Worm (Caenorhabditis elegans) whole organism, L4 larva: Measurements from ENCODE around the gene uncp-18.

Source experiments
- F10B5.3 ChIP-seq: sonication (generic microtip); optimal IDR thresholded peaks from 2 replicates; lab custom pipeline; 2016; ENCODE audit warnings: mild to moderate bottlenecking, missing genetic modification characterization, missing compliant biosample characterization
- F37D6.2 ChIP-seq: sonication (generic microtip); optimal IDR thresholded peaks from 2 replicates; lab custom pipeline; 2016; ENCODE audit warnings: mild to moderate bottlenecking, missing genetic modification characterization, missing compliant biosample characterization
- F44E2.7 ChIP-seq: fragments of 200-800 bp; sonication (Bioruptor generic); IDR thresholded peaks from 2 replicates; pipeline ENCODE4 v2.1.2; 2022; ENCODE audit warnings: missing genetic modification characterization, missing compliant biosample characterization
- R02D3.7 ChIP-seq: fragments of 150-350 bp; sonication (generic microtip); optimal IDR thresholded peaks from 3 replicates; lab custom pipeline; 2014; ENCODE audit warnings: missing biosample characterization, missing genetic modification characterization
- T26A8.4 ChIP-seq: fragments of 200-800 bp; sonication (Bioruptor generic); IDR thresholded peaks from 2 replicates; pipeline ENCODE4 v1.3.6; 2022; ENCODE audit warnings: missing genetic modification characterization, missing compliant biosample characterization
- Y5F2A.4 ChIP-seq: fragments of 200-800 bp; sonication (Bioruptor generic); optimal IDR thresholded peaks from 2 replicates; lab custom pipeline; 2018; ENCODE audit warnings: mild to moderate bottlenecking, missing genetic modification characterization, missing compliant biosample characterization
- ZK546.5 ChIP-seq, 2 experiments: sonication (generic microtip); optimal IDR thresholded peaks; 2 replicates each; lab custom pipeline; 2017; ENCODE audit warnings: missing biosample characterization in 2 of 2, missing genetic modification characterization in 2 of 2
- aha-1 ChIP-seq: fragments of 150-350 bp; peaks from one replicate; lab custom pipeline; 2014; ENCODE audit warnings: missing biosample characterization, missing genetic modification characterization
- aly-2 ChIP-seq: sonication (generic microtip); optimal IDR thresholded peaks from 2 replicates; lab custom pipeline; 2018; ENCODE audit warnings: missing biosample characterization, missing genetic modification characterization
- ceh-20 ChIP-seq: fragments of 200-800 bp; sonication (Bioruptor generic); IDR thresholded peaks from 2 replicates; pipeline ENCODE4 v1.3.6; 2022; ENCODE audit warnings: missing genetic modification reagents, missing genetic modification characterization, missing compliant biosample characterization
- ceh-28 ChIP-seq: fragments of 150-350 bp; optimal IDR thresholded peaks from 2 replicates; lab custom pipeline; 2014; ENCODE audit warnings: missing biosample characterization, missing genetic modification reagents, missing genetic modification characterization
- ceh-44 ChIP-seq: fragments of 200-800 bp; sonication (Bioruptor generic); IDR thresholded peaks from 2 replicates; pipeline ENCODE4 v1.3.6; 2022; ENCODE audit warnings: missing genetic modification reagents, missing genetic modification characterization, missing compliant biosample characterization
- ces-1 ChIP-seq: fragments of 150-350 bp; sonication (generic microtip); optimal IDR thresholded peaks from 4 replicates; lab custom pipeline; 2014; ENCODE audit warnings: missing biosample characterization, missing genetic modification reagents, missing genetic modification characterization
- cey-2 ChIP-seq: sonication (generic microtip); optimal IDR thresholded peaks from 3 replicates; lab custom pipeline; 2017; ENCODE audit warnings: missing genetic modification characterization, mild to moderate bottlenecking, missing compliant biosample characterization, antibody characterized with exemption, borderline replicate concordance; ENCODE audit not compliant: insufficient read depth
- ctbp-1 ChIP-seq: fragments of 200-800 bp; sonication (Bioruptor generic); IDR thresholded peaks from 2 replicates; pipeline ENCODE4 v1.3.6; 2022; ENCODE audit warnings: missing genetic modification reagents, missing genetic modification characterization, missing compliant biosample characterization
- daf-16 ChIP-seq, 3 experiments: sonication (generic microtip); optimal IDR thresholded peaks; 2 replicates each; lab custom pipeline; 2016 to 2017; ENCODE audit warnings: missing genetic modification characterization in 3 of 3, missing genetic modification reagents in 3 of 3, mild to moderate bottlenecking in 2 of 3, missing compliant biosample characterization in 2 of 3, missing biosample characterization in 1 of 3, moderate library complexity in 1 of 3
- dmd-6 ChIP-seq: fragments of 200-800 bp; sonication (Bioruptor generic); IDR thresholded peaks from 2 replicates; pipeline ENCODE4 v1.3.6; 2022; ENCODE audit warnings: missing genetic modification reagents, missing genetic modification characterization, missing compliant biosample characterization
- dmd-8 ChIP-seq: fragments of 200-800 bp; sonication (Bioruptor generic); IDR thresholded peaks from 2 replicates; pipeline ENCODE4 v1.3.6; 2022; ENCODE audit warnings: missing genetic modification characterization, missing compliant biosample characterization
- dpl-1 ChIP-seq: fragments of 150-350 bp; optimal IDR thresholded peaks from 2 replicates; lab custom pipeline; 2014; ENCODE audit warnings: missing biosample characterization, missing genetic modification reagents, missing genetic modification characterization
- egl-27 ChIP-seq: sonication (generic microtip); optimal IDR thresholded peaks from 3 replicates; lab custom pipeline; 2017; ENCODE audit warnings: missing biosample characterization, missing genetic modification reagents, missing genetic modification characterization
- egl-43 ChIP-seq: fragments of 200-800 bp; sonication (Bioruptor generic); IDR thresholded peaks from 2 replicates; pipeline ENCODE4 v1.3.6; 2022; ENCODE audit warnings: missing genetic modification reagents, missing genetic modification characterization, missing compliant biosample characterization
- fos-1 ChIP-seq: fragments of 150-350 bp; optimal IDR thresholded peaks from 2 replicates; lab custom pipeline; 2014; ENCODE audit warnings: missing biosample characterization, missing genetic modification characterization
- hlh-11 ChIP-seq: fragments of 200-800 bp; sonication (Bioruptor generic); optimal IDR thresholded peaks from 2 replicates; lab custom pipeline; 2018; ENCODE audit warnings: mild to moderate bottlenecking, missing genetic modification characterization, missing compliant biosample characterization
- hmg-1.1 ChIP-seq: fragments of 200-800 bp; sonication (Bioruptor generic); IDR thresholded peaks from 2 replicates; pipeline ENCODE4 v1.3.6; 2022; ENCODE audit warnings: missing genetic modification reagents, missing genetic modification characterization, missing compliant biosample characterization
- lin-13 ChIP-seq: fragments of 150-350 bp; optimal IDR thresholded peaks from 2 replicates; lab custom pipeline; 2014; ENCODE audit warnings: missing biosample characterization, missing genetic modification reagents, missing genetic modification characterization
- lsy-2 ChIP-seq, 2 experiments: fragments of 150-350 bp in 1 of 2; sonication (generic microtip) in 1 of 2; optimal IDR thresholded peaks; 2 replicates each; lab custom pipeline; 2014 to 2017; ENCODE audit warnings: missing biosample characterization in 2 of 2, missing genetic modification characterization in 2 of 2
- madf-5 ChIP-seq, 2 experiments: fragments of 200-800 bp; sonication (Bioruptor generic); IDR thresholded peaks; 2 replicates each; pipeline ENCODE4 v1.3.6; 2022; ENCODE audit warnings: missing compliant biosample characterization in 2 of 2, missing genetic modification characterization in 2 of 2
- mep-1 ChIP-seq: fragments of 150-350 bp; sonication (generic microtip); optimal IDR thresholded peaks from 3 replicates; lab custom pipeline; 2014; ENCODE audit warnings: missing biosample characterization, missing genetic modification characterization
- mes-2 ChIP-seq: sonication (generic microtip); optimal IDR thresholded peaks from 2 replicates; lab custom pipeline; 2016; ENCODE audit warnings: missing genotype, mild to moderate bottlenecking, missing genetic modification characterization, missing compliant biosample characterization; ENCODE audit not compliant: poor library complexity, severe bottlenecking
- mxl-3 ChIP-seq: fragments of 200-800 bp; sonication (Bioruptor generic); optimal IDR thresholded peaks from 2 replicates; lab custom pipeline; 2018; ENCODE audit warnings: mild to moderate bottlenecking, missing genetic modification characterization, missing compliant biosample characterization
- nhr-102 ChIP-seq: sonication (generic microtip); optimal IDR thresholded peaks from 2 replicates; lab custom pipeline; 2016; ENCODE audit warnings: mild to moderate bottlenecking, missing genetic modification characterization, moderate library complexity, missing compliant biosample characterization
- nhr-11 ChIP-seq: fragments of 150-350 bp; optimal IDR thresholded peaks from 2 replicates; lab custom pipeline; 2014; ENCODE audit warnings: missing biosample characterization, missing genetic modification characterization
- nhr-111 ChIP-seq: fragments of 200-800 bp; sonication (Bioruptor generic); optimal IDR thresholded peaks from 2 replicates; lab custom pipeline; 2018; ENCODE audit warnings: mild to moderate bottlenecking, missing genetic modification characterization, missing compliant biosample characterization
- nhr-237 ChIP-seq: sonication (generic microtip); optimal IDR thresholded peaks from 2 replicates; lab custom pipeline; 2017; ENCODE audit warnings: missing biosample characterization, missing genetic modification characterization
- nhr-25 ChIP-seq: sonication (generic microtip); optimal IDR thresholded peaks from 2 replicates; lab custom pipeline; 2017; ENCODE audit warnings: missing genetic modification characterization, mild to moderate bottlenecking, missing compliant biosample characterization, antibody characterized with exemption, moderate library complexity, borderline replicate concordance; ENCODE audit not compliant: insufficient read depth
- nhr-28 ChIP-seq: fragments of 150-350 bp; optimal IDR thresholded peaks from 2 replicates; lab custom pipeline; 2014; ENCODE audit warnings: missing biosample characterization, missing genetic modification characterization
- nhr-6 ChIP-seq: fragments of 150-350 bp; optimal IDR thresholded peaks from 2 replicates; lab custom pipeline; 2014; ENCODE audit warnings: missing biosample characterization, missing genetic modification characterization
- pqm-1 ChIP-seq: sonication (generic microtip); optimal IDR thresholded peaks from 2 replicates; lab custom pipeline; 2017; ENCODE audit warnings: missing biosample characterization, missing genetic modification characterization
- rbr-2 ChIP-seq: sonication (generic microtip); optimal IDR thresholded peaks from 2 replicates; lab custom pipeline; 2016; ENCODE audit warnings: missing genotype, missing genetic modification characterization, missing compliant biosample characterization
- saeg-2 ChIP-seq: fragments of 200-800 bp; sonication (Bioruptor generic); IDR thresholded peaks from 2 replicates; pipeline ENCODE4 v1.3.6; 2022; ENCODE audit warnings: missing genetic modification reagents, missing genetic modification characterization, missing compliant biosample characterization
- snpc-1.2 ChIP-seq: fragments of 200-800 bp; sonication (Bioruptor generic); IDR thresholded peaks from 2 replicates; pipeline ENCODE4 v1.3.6; 2022; ENCODE audit warnings: missing genetic modification reagents, missing genetic modification characterization, missing compliant biosample characterization
- snpc-4 ChIP-seq: fragments of 150-350 bp; optimal IDR thresholded peaks from 2 replicates; lab custom pipeline; 2014; ENCODE audit warnings: missing biosample characterization, missing genetic modification characterization
- unc-39 ChIP-seq: sonication (generic microtip); optimal IDR thresholded peaks from 2 replicates; lab custom pipeline; 2017; ENCODE audit warnings: missing biosample characterization, missing genetic modification characterization
- unc-62 ChIP-seq, 3 experiments: fragments of 150-350 bp in 1 of 3; sonication (generic microtip); optimal IDR thresholded peaks in 2 of 3; peaks in 1 of 3; 1 replicate in 1 of 3; 2 replicates in 2 of 3; lab custom pipeline; 2014 to 2017; ENCODE audit warnings: missing biosample characterization in 3 of 3, missing genetic modification characterization in 3 of 3, missing genetic modification reagents in 3 of 3, missing genotype in 1 of 3
- vab-7 ChIP-seq: fragments of 200-800 bp; sonication (Bioruptor generic); IDR thresholded peaks from 2 replicates; pipeline ENCODE4 v1.3.6; 2022; ENCODE audit warnings: missing genetic modification reagents, missing genetic modification characterization, missing compliant biosample characterization
- zfp-2 ChIP-seq: sonication (generic microtip); optimal IDR thresholded peaks from 2 replicates; lab custom pipeline; 2016; ENCODE audit warnings: mild to moderate bottlenecking, missing genetic modification characterization, missing compliant biosample characterization
- ztf-11 ChIP-seq: fragments of 150-350 bp; optimal IDR thresholded peaks from 2 replicates; lab custom pipeline; 2014; ENCODE audit warnings: missing biosample characterization, missing genetic modification characterization

uncp-18 gene

DNA sequence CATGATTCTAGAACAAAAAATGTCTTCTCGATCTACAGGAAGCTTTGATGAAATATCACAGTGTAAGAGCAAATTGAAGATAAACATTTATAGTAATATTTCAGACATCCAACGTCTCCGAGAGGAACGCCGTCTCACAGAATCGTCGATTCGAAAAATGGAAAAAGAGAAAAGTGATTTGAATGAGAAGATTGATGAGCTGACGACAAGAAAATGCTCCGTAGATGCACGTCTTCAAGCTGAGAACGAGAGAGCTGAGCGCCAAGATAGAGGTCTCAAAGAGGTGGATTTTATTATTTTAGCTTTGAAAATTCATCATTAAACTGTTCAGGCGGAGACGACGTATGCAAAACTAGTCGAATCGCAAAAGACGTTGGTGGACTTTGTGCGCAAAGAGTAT, 2.3 kb upstream of the uncp-18 start, which contains the start of gene ssna-1:
ssna-1 (plus strand) TSS at position 12 of the 400 bp plus-strand sequence.
- TF ChIP-seq unc-62 (GFP tag; optimal IDR thresholded peaks at IDR 0.05 in 1 of 2; lab: Kevin White, UChicago) (peak in 1 of 2 experiments; percentile 85), unc-62 (tag; optimal IDR thresholded peaks at IDR 0.05; lab: Kevin White, UChicago) (no peak), daf-16 (GFP tag; optimal IDR thresholded peaks at IDR 0.05; lab: Kevin White, UChicago) (no peak), daf-16 (tag; optimal IDR thresholded peaks at IDR 0.05; lab: Kevin White, UChicago) (peak; percentile 0), mes-2 (tag; lab: Kevin White, UChicago) (peak; percentile 32), hlh-11 (tag; lab: Kevin White, UChicago) (no peak), aha-1 (peak; percentile 22)

DNA sequence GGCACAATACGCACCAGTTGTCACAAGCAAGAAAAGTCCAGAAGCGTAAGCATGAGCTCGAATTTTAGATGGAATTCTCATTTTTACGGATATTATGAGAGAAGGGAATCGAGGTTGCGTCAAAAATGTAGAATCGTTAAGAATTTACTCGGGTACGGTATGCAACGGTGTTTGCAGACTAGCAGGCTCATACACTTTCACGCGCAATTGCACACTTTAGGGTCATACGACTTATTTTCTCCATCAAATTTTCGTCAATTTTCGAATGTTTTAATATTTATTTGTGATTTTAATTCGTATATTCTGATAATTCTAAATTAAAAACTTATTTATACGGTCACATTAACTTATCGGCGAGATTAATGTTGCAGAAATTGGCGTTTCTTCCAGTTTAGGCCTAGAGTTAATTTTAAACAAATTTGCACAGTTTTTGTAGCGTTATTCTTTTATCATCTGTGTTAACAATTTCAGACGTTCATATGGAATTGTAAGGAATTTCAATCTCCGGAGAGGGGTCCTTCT, 3.1 kb downstream of the uncp-18 start, which contains the start of the genes T07A9.15 and nog-1:
T07A9.15 (minus strand) TSS at position 138 of the 522 bp plus-strand sequence.
nog-1 (plus strand) TSS at position 472 of the 522 bp plus-strand sequence.
- no peak for TF ChIP-seq snpc-4 (tag; lab: Kevin White, UChicago)
- TF ChIP-seq ctbp-1 (GFP tag; lab: Robert Waterston, UW), result no peak
- TF ChIP-seq ceh-28, result no peak
- TF ChIP-seq fos-1, result no peak
- no peak for TF ChIP-seq egl-27
- peak; percentile 41 for TF ChIP-seq rbr-2 (tag; lab: Kevin White, UChicago)
- TF ChIP-seq ces-1 (GFP tag; lab: Kevin White, UChicago), result no peak
- 0 out of 2 replicates have a peak, but pooled peaks have one; percentile 22 for TF ChIP-seq vab-7 (GFP tag; lab: Robert Waterston, UW)
- no peak for TF ChIP-seq F44E2.7
- peak; percentile 68 for TF ChIP-seq mep-1 (tag; lab: Kevin White, UChicago)
- TF ChIP-seq ceh-44 (GFP tag; lab: Robert Waterston, UW), result no peak
- TF ChIP-seq nhr-28 (tag; lab: Kevin White, UChicago), result no peak
- no peak for TF ChIP-seq unc-39 (tag; lab: Kevin White, UChicago)
- TF ChIP-seq nhr-111 (GFP tag; lab: Kevin White, UChicago), result no peak
- no peak for TF ChIP-seq pqm-1 (tag; lab: Kevin White, UChicago)
- TF ChIP-seq mes-2 (tag; lab: Kevin White, UChicago), result peak; percentile 88
- no peak for TF ChIP-seq nhr-102 (tag; lab: Kevin White, UChicago)
- TF ChIP-seq saeg-2 (GFP tag; lab: Robert Waterston, UW), result no peak
- no peak for TF ChIP-seq zfp-2 (tag; lab: Kevin White, UChicago)
- peak; percentile 93 to 99 for TF ChIP-seq lsy-2 (tag; optimal IDR thresholded peaks at IDR 0.05; lab: Kevin White, UChicago)
- no peak for TF ChIP-seq dmd-8 (GFP tag; lab: Robert Waterston, UW)
- TF ChIP-seq cey-2 (tag; lab: Kevin White, UChicago), result no peak
- no peak for TF ChIP-seq nhr-237
- no peak for TF ChIP-seq unc-62 (GFP tag; optimal IDR thresholded peaks at IDR 0.05 in 1 of 2; lab: Kevin White, UChicago)
- TF ChIP-seq unc-62 (tag; optimal IDR thresholded peaks at IDR 0.05; lab: Kevin White, UChicago), result no peak
- no peak for TF ChIP-seq Y5F2A.4 (GFP tag; lab: Kevin White, UChicago)
- no peak for TF ChIP-seq ZK546.5 (tag; optimal IDR thresholded peaks at IDR 0.05; lab: Kevin White, UChicago)
- no peak for TF ChIP-seq ztf-11 (tag; lab: Kevin White, UChicago)
- TF ChIP-seq aha-1, result peak; percentile 89
- TF ChIP-seq hlh-11 (tag; lab: Kevin White, UChicago), result peak; percentile 27
- no peak for TF ChIP-seq madf-5 (GFP tag; IDR thresholded peaks at IDR 0.05; lab: Robert Waterston, UW)
- no peak for TF ChIP-seq lin-13
- no peak for TF ChIP-seq egl-43 (GFP tag; lab: Robert Waterston, UW)
- no peak for TF ChIP-seq T26A8.4 (GFP tag; lab: Robert Waterston, UW)
- TF ChIP-seq R02D3.7 (tag; lab: Kevin White, UChicago), result no peak
- no peak for TF ChIP-seq aly-2 (tag; lab: Kevin White, UChicago)
- peak; percentile 31; the same call in 1 of the 2 replicates for TF ChIP-seq dmd-6 (GFP tag; lab: Robert Waterston, UW)
- no peak for TF ChIP-seq snpc-1.2 (GFP tag; lab: Robert Waterston, UW)
- no peak for TF ChIP-seq F37D6.2 (tag; lab: Kevin White, UChicago)
- peak; percentile 63 for TF ChIP-seq dpl-1 (GFP tag; lab: Kevin White, UChicago)
- no peak for TF ChIP-seq F10B5.3 (tag; lab: Kevin White, UChicago)
- TF ChIP-seq nhr-11 (tag; lab: Kevin White, UChicago), result peak; percentile 27
- TF ChIP-seq ceh-20 (GFP tag; lab: Robert Waterston, UW), result no peak
- TF ChIP-seq nhr-25, result peak; percentile 40
- TF ChIP-seq mxl-3 (GFP tag; lab: Kevin White, UChicago), result no peak
- TF ChIP-seq hmg-1.1 (GFP tag; lab: Robert Waterston, UW), result peak; percentile 51; the same call in 1 of the 2 replicates
- TF ChIP-seq nhr-6 (tag; lab: Kevin White, UChicago), result peak; percentile 66
